Worm (Caenorhabditis elegans) whole organism, L1 larva: ENCODE results near the gene fbf-1.

Experiments
- C04F5.9 ChIP-seq: sonication (generic microtip); optimal IDR thresholded peaks from 2 replicates; lab custom pipeline; 2016; ENCODE audit warnings: missing genetic modification characterization, missing compliant biosample characterization
- C34B4.2 ChIP-seq: sonication (generic microtip); optimal IDR thresholded peaks from 2 replicates; lab custom pipeline; 2017; ENCODE audit warnings: mild to moderate bottlenecking, missing genetic modification characterization, missing compliant biosample characterization
- F16B12.6 ChIP-seq: fragments of 150-350 bp; optimal IDR thresholded peaks from 2 replicates; lab custom pipeline; 2014; ENCODE audit warnings: missing biosample characterization, missing genetic modification characterization
- aha-1 ChIP-seq: fragments of 150-350 bp; optimal IDR thresholded peaks from 2 replicates; lab custom pipeline; 2014; ENCODE audit warnings: missing biosample characterization, missing genetic modification characterization
- aly-2 ChIP-seq: fragments of 150-350 bp; optimal IDR thresholded peaks from 2 replicates; lab custom pipeline; 2014; ENCODE audit warnings: missing biosample characterization, missing genetic modification characterization
- blmp-1 ChIP-seq: fragments of 150-350 bp; optimal IDR thresholded peaks from 2 replicates; lab custom pipeline; 2014; ENCODE audit warnings: missing biosample characterization, missing genetic modification characterization
- ceh-8 ChIP-seq: fragments of 200-800 bp; sonication (Bioruptor generic); optimal IDR thresholded peaks from 2 replicates; lab custom pipeline; 2018; ENCODE audit warnings: mild to moderate bottlenecking, missing genetic modification characterization, moderate library complexity, missing compliant biosample characterization
- ceh-90 ChIP-seq: sonication (generic microtip); optimal IDR thresholded peaks from 2 replicates; lab custom pipeline; 2016; ENCODE audit warnings: missing genetic modification characterization, missing compliant biosample characterization
- ces-1 ChIP-seq: fragments of 150-350 bp; optimal IDR thresholded peaks from 2 replicates; lab custom pipeline; 2014; ENCODE audit warnings: missing biosample characterization, missing genetic modification reagents, missing genetic modification characterization
- dsc-1 ChIP-seq: sonication (generic microtip); optimal IDR thresholded peaks from 2 replicates; lab custom pipeline; 2016; ENCODE audit warnings: mild to moderate bottlenecking, missing genetic modification characterization, missing compliant biosample characterization
- efl-1 ChIP-seq, 4 experiments: fragments of 150-350 bp; optimal IDR thresholded peaks in 3 of 4; peaks in 1 of 4; 1 replicate in 1 of 4; 2 replicates in 3 of 4; lab custom pipeline; 2014; ENCODE audit warnings: missing biosample characterization in 2 of 4, missing genetic modification characterization in 2 of 4, missing genetic modification reagents in 2 of 4
- fkh-10 ChIP-seq: sonication (generic microtip); optimal IDR thresholded peaks from 2 replicates; lab custom pipeline; 2017; ENCODE audit warnings: missing biosample characterization, missing genetic modification reagents, missing genetic modification characterization
- fkh-8 ChIP-seq: sonication (generic microtip); optimal IDR thresholded peaks from 2 replicates; lab custom pipeline; 2016; ENCODE audit warnings: mild to moderate bottlenecking, missing genetic modification characterization, missing compliant biosample characterization
- fos-1 ChIP-seq: fragments of 150-350 bp; optimal IDR thresholded peaks from 2 replicates; lab custom pipeline; 2014; ENCODE audit warnings: missing biosample characterization, missing genetic modification characterization
- hlh-17 ChIP-seq: fragments of 200-800 bp; sonication (Bioruptor generic); optimal IDR thresholded peaks from 2 replicates; lab custom pipeline; 2018; ENCODE audit warnings: missing genetic modification characterization, mild to moderate bottlenecking, missing compliant biosample characterization, moderate library complexity, borderline replicate concordance
- hlh-4 ChIP-seq: sonication (generic microtip); optimal IDR thresholded peaks from 2 replicates; lab custom pipeline; 2016; ENCODE audit warnings: mild to moderate bottlenecking, missing genetic modification characterization, missing compliant biosample characterization
- hpl-2 ChIP-seq: fragments of 150-350 bp; optimal IDR thresholded peaks from 2 replicates; lab custom pipeline; 2014; ENCODE audit warnings: missing biosample characterization, missing genetic modification reagents, missing genetic modification characterization
- irx-1 ChIP-seq: sonication (generic microtip); optimal IDR thresholded peaks from 2 replicates; lab custom pipeline; 2016; ENCODE audit warnings: missing genetic modification characterization, missing compliant biosample characterization
- lin-15B ChIP-seq: fragments of 150-350 bp; sonication (generic microtip); optimal IDR thresholded peaks from 3 replicates; lab custom pipeline; 2014; ENCODE audit warnings: missing biosample characterization, missing genetic modification characterization
- lin-39 ChIP-seq: fragments of 150-350 bp; optimal IDR thresholded peaks from 2 replicates; lab custom pipeline; 2014; ENCODE audit warnings: missing biosample characterization, missing genetic modification reagents, missing genetic modification characterization
- lir-3 ChIP-seq: sonication (generic microtip); optimal IDR thresholded peaks from 2 replicates; lab custom pipeline; 2016; ENCODE audit warnings: mild to moderate bottlenecking, missing genetic modification characterization, moderate library complexity, missing compliant biosample characterization; ENCODE audit not compliant: poor library complexity
- lsy-2 ChIP-seq, 2 experiments: fragments of 150-350 bp; optimal IDR thresholded peaks; 2 replicates each; lab custom pipeline; 2014; ENCODE audit warnings: missing biosample characterization in 2 of 2, missing genetic modification characterization in 2 of 2
- mab-9 ChIP-seq: fragments of 200-800 bp; sonication (Bioruptor generic); IDR thresholded peaks from 2 replicates; pipeline ENCODE4 v1.3.6; 2022; ENCODE audit warnings: missing genetic modification reagents, missing genetic modification characterization, missing compliant biosample characterization
- mdl-1 ChIP-seq, 2 experiments: fragments of 150-350 bp; optimal IDR thresholded peaks; 2 replicates each; lab custom pipeline; 2014 to 2017; ENCODE audit warnings: missing biosample characterization in 2 of 2, missing genetic modification characterization in 2 of 2, inconsistent platforms in 1 of 2
- nhr-12 ChIP-seq: sonication (generic microtip); optimal IDR thresholded peaks from 2 replicates; lab custom pipeline; 2017; ENCODE audit warnings: missing biosample characterization, missing genetic modification characterization
- nhr-20 ChIP-seq: sonication (generic microtip); optimal IDR thresholded peaks from 2 replicates; lab custom pipeline; 2016; ENCODE audit warnings: mild to moderate bottlenecking, missing genetic modification characterization, missing compliant biosample characterization
- nhr-28 ChIP-seq: fragments of 150-350 bp; optimal IDR thresholded peaks from 2 replicates; lab custom pipeline; 2014; ENCODE audit warnings: missing biosample characterization, missing genetic modification characterization
- nhr-77 ChIP-seq: fragments of 150-350 bp; optimal IDR thresholded peaks from 2 replicates; lab custom pipeline; 2014; ENCODE audit warnings: missing biosample characterization, missing genetic modification characterization
- nhr-84 ChIP-seq: sonication (generic microtip); optimal IDR thresholded peaks from 2 replicates; lab custom pipeline; 2017; ENCODE audit warnings: missing biosample characterization, missing genetic modification characterization
- nhr-85 ChIP-seq: sonication (generic microtip); peaks from one replicate; lab custom pipeline; 2016; ENCODE audit warnings: missing genetic modification characterization, inconsistent platforms, missing compliant biosample characterization
- nhr-90 ChIP-seq: sonication (generic microtip); optimal IDR thresholded peaks from 2 replicates; lab custom pipeline; 2016; ENCODE audit warnings: mild to moderate bottlenecking, missing genetic modification characterization, missing compliant biosample characterization; ENCODE audit not compliant: poor library complexity
- pag-3 ChIP-seq: sonication (generic microtip); optimal IDR thresholded peaks from 2 replicates; lab custom pipeline; 2017; ENCODE audit warnings: missing genetic modification characterization, mild to moderate bottlenecking, missing compliant biosample characterization, antibody characterized with exemption, borderline replicate concordance; ENCODE audit not compliant: insufficient read depth
- pqm-1 ChIP-seq: sonication (generic microtip); optimal IDR thresholded peaks from 3 replicates; lab custom pipeline; 2017; ENCODE audit warnings: missing biosample characterization, missing genetic modification characterization
- rnt-1 ChIP-seq: sonication (generic microtip); optimal IDR thresholded peaks from 2 replicates; lab custom pipeline; 2016; ENCODE audit warnings: mild to moderate bottlenecking, missing genetic modification characterization, moderate library complexity, missing compliant biosample characterization
- skn-1 ChIP-seq: fragments of 150-350 bp; optimal IDR thresholded peaks from 2 replicates; lab custom pipeline; 2014; ENCODE audit warnings: missing biosample characterization, missing genetic modification characterization
- snu-23 ChIP-seq: sonication (generic microtip); optimal IDR thresholded peaks from 2 replicates; lab custom pipeline; 2016; ENCODE audit warnings: missing genetic modification characterization, missing compliant biosample characterization
- sptf-1 ChIP-seq: fragments of 150-350 bp; optimal IDR thresholded peaks from 2 replicates; lab custom pipeline; 2014; ENCODE audit warnings: missing biosample characterization, missing genetic modification characterization
- sup-37 ChIP-seq: fragments of 200-800 bp; sonication (Bioruptor generic); optimal IDR thresholded peaks from 2 replicates; lab custom pipeline; 2018; ENCODE audit warnings: mild to moderate bottlenecking, missing genetic modification characterization, missing compliant biosample characterization
- swsn-7 ChIP-seq: sonication (generic microtip); optimal IDR thresholded peaks from 2 replicates; lab custom pipeline; 2016; ENCODE audit warnings: missing genetic modification characterization, missing compliant biosample characterization
- unc-130 ChIP-seq: fragments of 150-350 bp; optimal IDR thresholded peaks from 2 replicates; lab custom pipeline; 2017; ENCODE audit warnings: missing biosample characterization, missing genetic modification characterization, inconsistent platforms
- unc-62 ChIP-seq: fragments of 150-350 bp; optimal IDR thresholded peaks from 2 replicates; lab custom pipeline; 2014; ENCODE audit warnings: missing biosample characterization, missing genetic modification reagents, missing genetic modification characterization
- unc-98 ChIP-seq: fragments of 200-800 bp; sonication (Bioruptor generic); IDR thresholded peaks from 2 replicates; pipeline ENCODE4 v1.3.6; 2022; ENCODE audit warnings: missing genetic modification characterization, missing compliant biosample characterization
- zag-1 ChIP-seq: fragments of 150-350 bp; optimal IDR thresholded peaks from 2 replicates; lab custom pipeline; 2014; ENCODE audit warnings: missing biosample characterization, missing genetic modification characterization
- ztf-11 ChIP-seq, 2 experiments: sonication (generic microtip); optimal IDR thresholded peaks; 2 replicates each; lab custom pipeline; 2016 to 2017; ENCODE audit warnings: missing genetic modification characterization in 2 of 2, missing biosample characterization in 1 of 2, missing compliant biosample characterization in 1 of 2
- ztf-4 ChIP-seq: fragments of 150-350 bp; optimal IDR thresholded peaks from 2 replicates; lab custom pipeline; 2014; ENCODE audit warnings: missing biosample characterization, missing genetic modification characterization

The fbf-1 gene

ce11 chrII:6097441-6097840, 16.8 kb upstream of the fbf-1 start, which contains the start of the genes tpp-2 and rbbp-5 (continued):
- TF ChIP-seq C04F5.9 (tag; lab: Kevin White, UChicago) (peak; percentile 50), hlh-4 (tag; lab: Kevin White, UChicago) (no peak), dsc-1 (tag; lab: Kevin White, UChicago) (peak; percentile 74), sup-37 (GFP tag; lab: Kevin White, UChicago) (no peak), pqm-1 (tag; lab: Kevin White, UChicago) (no peak), irx-1 (peak; percentile 58), ztf-4 (no peak), fos-1 (tag; lab: Kevin White, UChicago) (no peak), sptf-1 (tag; lab: Kevin White, UChicago) (no peak), unc-130 (no peak), fkh-10 (GFP tag; lab: Kevin White, UChicago) (no peak), lin-39 (no peak), F16B12.6 (no peak), mab-9 (GFP tag; lab: Robert Waterston, UW) (0 out of 2 replicates have a peak, but pooled peaks have one; percentile 33), nhr-28 (tag; lab: Kevin White, UChicago) (no peak), hpl-2 (no peak), blmp-1 (tag; lab: Kevin White, UChicago) (peak; percentile 56), pag-3 (no peak), aly-2 (tag; lab: Kevin White, UChicago) (no peak), fkh-8 (tag; lab: Kevin White, UChicago) (peak; percentile 53), snu-23 (GFP tag; lab: Kevin White, UChicago) (peak; percentile 74), zag-1 (tag; lab: Kevin White, UChicago) (no peak), efl-1 (optimal IDR thresholded peaks at IDR 0.05; lab: Kevin White, UChicago) (peak; percentile 70 to 75), efl-1 (GFP tag; optimal IDR thresholded peaks at IDR 0.05 in 1 of 2; lab: Kevin White, UChicago) (peak; percentile 71 to 96), nhr-12 (tag; lab: Kevin White, UChicago) (no peak), ceh-90 (peak; percentile 80), aha-1 (tag; lab: Kevin White, UChicago) (no peak), unc-62 (GFP tag; lab: Kevin White, UChicago) (no peak), lin-15B (tag; lab: Kevin White, UChicago) (peak; percentile 6), nhr-84 (no peak), swsn-7 (tag; lab: Kevin White, UChicago) (peak; percentile 60), nhr-90 (tag; lab: Kevin White, UChicago) (peak; percentile 73), lir-3 (peak; percentile 89), nhr-77 (tag; lab: Kevin White, UChicago) (no peak), ces-1 (GFP tag; lab: Kevin White, UChicago) (no peak), skn-1 (tag; lab: Kevin White, UChicago) (peak; percentile 72), rnt-1 (tag; lab: Kevin White, UChicago) (peak; percentile 94), hlh-17 (GFP tag; lab: Kevin White, UChicago) (no peak)

- no peak for TF ChIP-seq mab-9 (GFP tag; lab: Robert Waterston, UW)
- TF ChIP-seq ztf-11 (tag; optimal IDR thresholded peaks at IDR 0.05; lab: Kevin White, UChicago), result no peak
- TF ChIP-seq ceh-8 (GFP tag; lab: Kevin White, UChicago), result no peak
- no peak for TF ChIP-seq nhr-20 (tag; lab: Kevin White, UChicago)
- no peak for TF ChIP-seq hlh-17 (GFP tag; lab: Kevin White, UChicago)
- no peak for TF ChIP-seq blmp-1 (tag; lab: Kevin White, UChicago)
- TF ChIP-seq lin-15B (tag; lab: Kevin White, UChicago), result no peak
- TF ChIP-seq C04F5.9 (tag; lab: Kevin White, UChicago), result no peak
- TF ChIP-seq nhr-85 (tag; lab: Kevin White, UChicago), result no peak
- no peak for TF ChIP-seq nhr-77 (tag; lab: Kevin White, UChicago)
- no peak for TF ChIP-seq mdl-1 (tag; optimal IDR thresholded peaks at IDR 0.05; lab: Kevin White, UChicago)
- no peak for TF ChIP-seq aly-2 (tag; lab: Kevin White, UChicago)
- TF ChIP-seq unc-98 (GFP tag; lab: Robert Waterston, UW), result no peak
- TF ChIP-seq lsy-2 (tag; optimal IDR thresholded peaks at IDR 0.05; lab: Kevin White, UChicago), result no peak
- no peak for TF ChIP-seq skn-1 (tag; lab: Kevin White, UChicago)
- TF ChIP-seq C34B4.2 (tag; lab: Kevin White, UChicago), result no peak
- no peak for TF ChIP-seq ceh-90
Measured at ce11 chrII:6091380-6091779, 10.7 kb upstream of the fbf-1 start, which contains the start of the genes fbf-2 and nspg-3. Gene fbf-2 (minus strand): TSS chrII:6091480. Gene nspg-3 (plus strand): TSS chrII:6091767.
